Worm (Caenorhabditis elegans): Measurements from ENCODE around the gene T07A5.1.

Gene T07A5.1

ce11 chrIII:10296904-10297303, 9.1 kb downstream of the T07A5.1 start:
- TF ChIP-seq ets-4 (tag; optimal IDR thresholded peaks at IDR 0.05) (no peak), unc-86 (tag; optimal IDR thresholded peaks at IDR 0.05) (no peak), hlh-6 (tag; optimal IDR thresholded peaks at IDR 0.05) (no peak), syd-9 (tag; optimal IDR thresholded peaks at IDR 0.05) (no peak), ref-2 (tag; optimal IDR thresholded peaks at IDR 0.05) (no peak), ceh-14 (tag; optimal IDR thresholded peaks at IDR 0.05) (no peak), nfya-1 (tag; optimal IDR thresholded peaks at IDR 0.05) (no peak), unc-55 (GFP tag; optimal IDR thresholded peaks at IDR 0.05) (no peak), ceh-2 (tag; optimal IDR thresholded peaks at IDR 0.05) (no peak), fkh-6 (tag; optimal IDR thresholded peaks at IDR 0.05) (no peak)

DNA sequence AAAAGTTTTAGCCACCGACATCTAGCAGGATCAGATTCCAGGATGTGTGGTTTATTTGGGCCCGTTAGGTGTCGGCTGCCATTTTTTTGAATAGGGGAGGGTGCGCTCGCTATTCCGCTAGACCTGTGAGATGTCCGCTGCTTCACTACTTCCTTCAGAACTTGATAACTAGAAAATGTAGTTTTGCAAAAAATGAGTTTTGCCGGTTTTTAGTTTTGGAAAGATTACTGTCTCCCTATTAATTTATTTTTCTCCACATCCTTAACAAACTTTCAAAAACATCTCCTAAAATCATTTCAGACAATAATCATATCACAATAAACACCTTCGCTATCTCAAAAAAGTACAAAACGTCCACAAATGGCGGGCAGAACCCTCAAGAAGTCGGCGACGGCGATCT, 11.2 kb downstream of the T07A5.1 start, which contains the start of gene vglu-2:
Gene vglu-2 (plus strand): TSS at position 301 of the 400 bp plus-strand sequence.
- TF ChIP-seq pqm-1 (tag; optimal IDR thresholded peaks at IDR 0.05): no peak
- no peak for TF ChIP-seq eyg-1 (tag; optimal IDR thresholded peaks at IDR 0.05)
- no peak for TF ChIP-seq tbx-7 (tag; optimal IDR thresholded peaks at IDR 0.05)
- no peak for TF ChIP-seq nhr-232 (tag; optimal IDR thresholded peaks at IDR 0.05)
- TF ChIP-seq ceh-45 (GFP tag; IDR thresholded peaks at IDR 0.05): no peak
- no peak for TF ChIP-seq ceh-2 (tag; optimal IDR thresholded peaks at IDR 0.05)
- TF ChIP-seq pha-4 (tag; optimal IDR thresholded peaks at IDR 0.05): no peak
- TF ChIP-seq fkh-6 (tag; optimal IDR thresholded peaks at IDR 0.05): no peak
- no peak for TF ChIP-seq hlh-15 (tag; optimal IDR thresholded peaks at IDR 0.05)
- TF ChIP-seq ahr-1 (tag; optimal IDR thresholded peaks at IDR 0.05): no peak
- no peak for TF ChIP-seq ceh-19 (GFP tag; optimal IDR thresholded peaks at IDR 0.05)
- TF ChIP-seq ceh-30 (tag; optimal IDR thresholded peaks at IDR 0.05): no peak
- TF ChIP-seq fax-1 (tag; optimal IDR thresholded peaks at IDR 0.05): no peak
- TF ChIP-seq pag-3 (tag; optimal IDR thresholded peaks at IDR 0.05; ENCODE audit: borderline replicate concordance): no peak

DNA sequence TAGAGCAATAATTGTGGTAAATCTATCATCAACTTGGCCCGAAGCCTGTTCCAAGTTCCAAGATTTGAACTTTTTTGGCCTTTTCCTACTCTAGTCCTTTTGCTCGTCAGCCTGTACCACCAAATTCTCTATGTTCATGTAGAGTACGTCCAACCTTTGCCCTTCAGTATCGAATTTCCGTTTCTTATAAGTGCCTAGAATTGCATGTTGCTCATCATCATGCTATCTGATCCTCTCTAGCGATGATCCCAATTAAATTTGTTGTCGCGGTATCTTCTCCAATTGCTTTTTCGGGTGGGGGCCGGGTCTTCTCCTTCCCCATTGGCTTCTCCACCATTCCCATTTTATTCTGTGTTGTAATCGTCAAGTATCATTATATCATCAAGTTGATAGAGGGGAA, 12.1 kb downstream of the T07A5.1 start:
- TF ChIP-seq ama-1 (optimal IDR thresholded peaks at IDR 0.05) (no peak), F13H6.1 (tag; optimal IDR thresholded peaks at IDR 0.05) (no peak), pag-3 (tag; optimal IDR thresholded peaks at IDR 0.05; ENCODE audit: borderline replicate concordance) (no peak), unc-3 (GFP tag; conservative IDR thresholded peaks at IDR 0.05) (no peak), unc-3 (tag; optimal IDR thresholded peaks at IDR 0.05) (no peak), ceh-6 (GFP tag; optimal IDR thresholded peaks at IDR 0.05) (no peak), ttx-3 (tag; optimal IDR thresholded peaks at IDR 0.05) (no peak), madf-2 (tag; optimal IDR thresholded peaks at IDR 0.05) (no peak)

ce11 chrIII:10293362-10293761, 12.6 kb downstream of the T07A5.1 start:
- no peak for TF ChIP-seq C08G9.2 (tag; optimal IDR thresholded peaks at IDR 0.05)
- no peak for TF ChIP-seq hlh-6 (tag; optimal IDR thresholded peaks at IDR 0.05)

- TF ChIP-seq odd-2 (tag; optimal IDR thresholded peaks at IDR 0.05) (no peak), hlh-15 (tag; optimal IDR thresholded peaks at IDR 0.05) (no peak), dve-1 (tag; optimal IDR thresholded peaks at IDR 0.05) (no peak), ztf-16 (tag; optimal IDR thresholded peaks at IDR 0.05) (no peak), ceh-24 (tag; optimal IDR thresholded peaks at IDR 0.05) (no peak)
These were observed 15.5 kb downstream of the T07A5.1 start for ce11 chrIII:10290541-10290940.

ce11 chrIII:10289790-10290189, 16.2 kb downstream of the T07A5.1 start:
- TF ChIP-seq hlh-6 (tag; optimal IDR thresholded peaks at IDR 0.05): no peak
- no peak for TF ChIP-seq pqm-1 (tag; optimal IDR thresholded peaks at IDR 0.05)
- TF ChIP-seq lim-6 (tag; optimal IDR thresholded peaks at IDR 0.05): no peak
- no peak for TF ChIP-seq unc-86 (tag; optimal IDR thresholded peaks at IDR 0.05)
- TF ChIP-seq unc-42 (tag; optimal IDR thresholded peaks at IDR 0.05): no peak
- TF ChIP-seq ttx-3 (tag; optimal IDR thresholded peaks at IDR 0.05): no peak
- TF ChIP-seq K02D7.2 (tag; optimal IDR thresholded peaks at IDR 0.05): no peak
- no peak for TF ChIP-seq ceh-14 (tag; optimal IDR thresholded peaks at IDR 0.05)

Data from whole organism, late embryonic.